Worm (Caenorhabditis elegans): ENCODE data around the gene cox-6C.

ce11 chrIV:80943-81342 is 45.6 kb upstream of the cox-6C start:
- TF ChIP-seq dao-5 (tag; optimal IDR thresholded peaks at IDR 0.05), result no peak
- no peak for TF ChIP-seq him-1 (tag; optimal IDR thresholded peaks at IDR 0.05)
- no peak for TF ChIP-seq W03F9.2 (tag; optimal IDR thresholded peaks at IDR 0.05)
